Fruit fly (Drosophila melanogaster) whole organism, prepupa: Measurements from ENCODE around the gene nudE.

Experiments
- CG6854 ChIP-seq: fragments of 200-800 bp; sonication (Bioruptor generic); optimal IDR thresholded peaks from 2 replicates; lab custom pipeline; 2017; ENCODE audit warnings: missing biosample characterization, mild to moderate bottlenecking, missing genetic modification characterization
- CG8119 ChIP-seq: fragments of 200-800 bp; sonication (Bioruptor generic); IDR thresholded peaks from 3 replicates; pipeline ENCODE4 v1.3.6; 2022; ENCODE audit warnings: missing biosample characterization, missing genetic modification characterization
- Ets96B ChIP-seq: fragments of 200-800 bp; optimal IDR thresholded peaks from 2 replicates; lab custom pipeline; 2019; ENCODE audit warnings: missing biosample characterization, mild to moderate bottlenecking, missing genetic modification characterization, moderate library complexity
- Hr39 ChIP-seq: fragments of 200-800 bp; sonication (Bioruptor generic); optimal IDR thresholded peaks from 2 replicates; lab custom pipeline; 2016; ENCODE audit warnings: missing biosample characterization, missing genetic modification characterization
- Lpt ChIP-seq: fragments of 200-800 bp; sonication (Bioruptor generic); optimal IDR thresholded peaks from 3 replicates; lab custom pipeline; 2016; ENCODE audit warnings: missing biosample characterization, missing genetic modification characterization

DNA sequence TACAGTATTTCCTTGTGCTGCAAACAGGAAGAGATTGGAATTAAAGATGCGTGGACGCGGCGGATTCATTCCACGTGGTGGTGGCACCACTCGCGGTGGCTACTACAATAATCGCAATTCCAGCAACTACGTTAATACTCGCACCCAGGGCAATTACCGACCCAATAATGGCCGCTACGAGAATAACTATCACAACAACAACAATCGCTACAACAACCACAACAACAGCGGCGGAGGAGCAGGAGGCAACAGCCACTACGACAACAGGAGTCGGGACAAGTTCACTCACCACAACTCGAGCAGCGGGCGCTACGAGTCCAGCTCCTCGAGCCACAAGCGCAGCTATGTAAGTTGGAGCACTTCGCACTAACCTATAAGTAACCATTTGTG is 34.0 kb upstream of the nudE start:
- TF ChIP-seq Ets96B (tag; lab: Kevin White, UChicago) (no peak), CG6854 (GFP tag; lab: Kevin White, UChicago) (no peak), Hr39 (GFP tag; lab: Kevin White, UChicago) (no peak), CG8119 (no peak), Lpt (GFP tag; lab: Kevin White, UChicago) (no peak)
